Worm (Caenorhabditis elegans): ENCODE data around the gene F47B7.3.

DNA sequence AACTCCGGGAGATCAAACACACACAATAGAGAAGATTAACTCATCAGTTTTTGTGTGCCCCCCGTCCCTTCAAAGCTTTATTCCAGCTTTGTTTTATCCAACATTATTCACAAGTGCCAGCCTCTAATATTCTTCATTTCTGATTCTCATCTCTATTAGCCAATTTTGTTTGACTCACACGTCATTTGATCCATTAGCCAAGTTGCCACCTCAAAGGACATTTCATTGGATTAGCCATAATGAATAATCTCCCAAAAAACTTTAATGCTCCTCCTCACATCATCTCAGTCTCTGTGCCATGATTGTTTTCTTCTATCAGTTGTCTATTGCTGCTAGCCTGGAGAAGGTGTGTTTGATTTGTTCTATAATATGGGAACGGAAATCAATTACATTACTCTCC lies 38.8 kb downstream of the F47B7.3 start:
- no peak for TF ChIP-seq alr-1 (tag; optimal IDR thresholded peaks at IDR 0.05)
- TF ChIP-seq lin-13 (GFP tag; optimal IDR thresholded peaks at IDR 0.05) = no peak
- TF ChIP-seq ztf-11 (tag; optimal IDR thresholded peaks at IDR 0.05) = no peak
- no peak for TF ChIP-seq unc-39 (tag; optimal IDR thresholded peaks at IDR 0.05)

Data from whole organism, L2 larva.